Fruit fly (Drosophila melanogaster): Measurements from ENCODE around the gene InR.

DNA sequence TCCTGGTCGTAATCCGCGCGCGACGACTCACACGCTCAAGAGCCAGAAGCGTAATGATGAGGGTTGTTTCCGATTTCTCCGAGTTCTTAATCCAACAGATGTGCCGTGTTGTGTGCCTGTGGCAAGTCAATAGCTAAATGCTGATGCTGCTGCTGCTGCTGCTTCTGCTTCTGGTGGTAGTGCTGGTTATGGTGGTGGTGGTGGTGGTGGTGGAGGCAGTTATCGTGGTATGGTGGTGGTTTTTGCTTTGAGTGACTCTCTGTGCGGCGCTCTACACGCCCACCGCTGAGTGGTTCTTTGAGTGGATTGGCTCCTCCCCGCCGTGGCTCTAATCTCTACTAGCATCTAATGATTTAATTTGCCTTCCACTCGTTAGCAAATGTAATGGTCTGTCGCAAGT is 62.1 kb downstream of the InR start, which contains the start of gene slou:
- no peak for TF ChIP-seq CG8478 (optimal IDR thresholded peaks at IDR 0.05)
- TF ChIP-seq psq (optimal IDR thresholded peaks at IDR 0.05): no peak

Measured in whole organism.